Worm (Caenorhabditis elegans): ENCODE data around the gene idpb-3.

idpb-3 gene

DNA sequence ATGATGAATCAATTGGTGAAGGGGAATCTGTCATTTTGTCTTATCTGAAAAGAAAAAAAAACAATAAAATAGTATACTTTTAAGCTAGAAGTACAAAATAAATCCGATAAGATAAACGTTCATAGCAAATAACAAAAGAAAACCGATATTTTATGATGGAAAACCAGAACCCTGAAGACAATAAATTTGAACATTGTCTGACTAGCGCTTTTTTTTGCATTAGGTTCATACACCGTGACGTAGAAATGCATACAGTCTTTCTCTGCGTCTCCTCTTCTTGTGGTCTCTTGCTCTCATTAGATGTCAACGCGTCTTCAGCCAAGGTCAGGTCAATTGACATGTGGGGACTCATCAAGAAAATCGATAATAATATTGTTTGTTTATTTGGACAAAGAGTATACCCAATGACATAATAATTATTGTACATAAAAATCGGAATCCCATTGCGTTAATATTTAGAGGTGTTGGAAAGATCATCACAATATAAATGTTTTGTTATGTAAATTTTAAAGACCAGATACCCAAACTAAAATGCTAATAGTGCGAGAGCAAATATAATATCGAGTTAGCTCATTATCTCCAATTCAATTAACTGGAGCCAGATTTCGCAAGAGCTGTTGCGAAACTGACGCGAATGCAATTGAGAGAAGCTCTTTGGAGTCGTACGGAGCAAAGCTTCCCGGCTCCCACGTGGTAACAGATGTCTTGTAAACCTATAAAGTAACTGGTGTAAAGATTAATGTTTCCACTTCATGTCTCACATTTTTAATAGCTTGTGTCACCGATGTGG, 20.3 kb downstream of the idpb-3 start, which contains the start of gene dsh-2 (continued):
- TF ChIP-seq snpc-1.1 (tag; optimal IDR thresholded peaks at IDR 0.05; ENCODE audit: insufficient read depth) (no peak), snpc-4 (GFP tag; optimal IDR thresholded peaks at IDR 0.05) (no peak), snpc-4 (tag; optimal IDR thresholded peaks at IDR 0.05) (peak in 2 of 4 experiments; percentile 13 to 53), egrh-3 (GFP tag; IDR thresholded peaks at IDR 0.05) (no peak), hlh-12 (tag; optimal IDR thresholded peaks at IDR 0.05) (no peak), let-607 (tag; optimal IDR thresholded peaks at IDR 0.05) (no peak), ztf-22 (GFP tag; optimal IDR thresholded peaks at IDR 0.05) (no peak), lin-54 (GFP tag; optimal IDR thresholded peaks at IDR 0.05) (peak; percentile 40), K12H6.12 (tag; optimal IDR thresholded peaks at IDR 0.05) (no peak), atf-7 (tag; optimal IDR thresholded peaks at IDR 0.05) (no peak), somi-1 (GFP tag; optimal IDR thresholded peaks at IDR 0.05) (no peak), cebp-1 (GFP tag; IDR thresholded peaks at IDR 0.05) (peak; percentile 56; the same call in 1 of the 2 replicates), cebp-1 (tag; optimal IDR thresholded peaks at IDR 0.05) (peak; percentile 90), him-1 (tag; optimal IDR thresholded peaks at IDR 0.05) (peak; percentile 3), hlh-26 (GFP tag; conservative IDR thresholded peaks at IDR 0.05) (no peak), aptf-3 (GFP tag; IDR thresholded peaks at IDR 0.05) (no peak), dpff-1 (tag; optimal IDR thresholded peaks at IDR 0.05) (no peak), attf-6 (GFP tag; IDR thresholded peaks at IDR 0.05) (no peak), lag-1 (GFP tag; IDR thresholded peaks at IDR 0.05) (no peak), nhr-80 (tag; optimal IDR thresholded peaks at IDR 0.05) (peak; percentile 49), lin-40 (tag; optimal IDR thresholded peaks at IDR 0.05) (peak; percentile 33), ceh-27 (GFP tag; optimal IDR thresholded peaks at IDR 0.05) (peak; percentile 30), F57C9.4 (tag; optimal IDR thresholded peaks at IDR 0.05) (no peak), madf-6 (GFP tag; IDR thresholded peaks at IDR 0.05) (peak; percentile 55), attf-3 (GFP tag; conservative IDR thresholded peaks at IDR 0.05) (no peak), repo-1 (tag; optimal IDR thresholded peaks at IDR 0.05) (no peak), bed-1 (GFP tag; IDR thresholded peaks at IDR 0.05) (no peak), Y79H2A.3 (GFP tag; conservative IDR thresholded peaks at IDR 0.05) (no peak), gei-17 (GFP tag; optimal IDR thresholded peaks at IDR 0.05) (no peak), hmg-1.2 (GFP tag; IDR thresholded peaks at IDR 0.05) (peak; percentile 81), Y56A3A.18 (GFP tag; IDR thresholded peaks at IDR 0.05) (no peak), ccch-3 (GFP tag; optimal IDR thresholded peaks at IDR 0.05) (no peak), nhr-27 (tag; optimal IDR thresholded peaks at IDR 0.05) (no peak), nfya-1 (tag; optimal IDR thresholded peaks at IDR 0.05; ENCODE audit: borderline replicate concordance, insufficient read depth) (no peak), rcor-1 (GFP tag; IDR thresholded peaks at IDR 0.05) (no peak)

DNA sequence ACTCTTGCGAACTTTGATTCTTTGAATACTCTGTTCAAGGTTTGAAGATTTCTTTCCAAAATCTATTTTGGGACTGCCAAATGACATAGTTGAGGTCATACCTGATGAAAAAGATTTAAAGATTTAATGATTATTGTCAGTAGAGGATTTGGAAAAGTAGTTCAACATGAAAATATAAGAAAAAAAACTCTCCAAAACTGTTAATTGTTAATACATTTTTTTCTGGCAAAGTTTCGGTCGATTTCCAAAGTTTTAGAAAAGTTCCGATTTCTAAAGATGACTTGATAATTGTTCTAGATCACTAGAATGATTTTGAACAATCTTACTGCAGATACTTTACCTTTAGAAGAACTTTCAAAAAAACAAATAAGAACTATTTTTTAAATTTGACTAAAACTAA, 30.3 kb downstream of the idpb-3 start, which contains the start of gene C27A2.7:
C27A2.7 (minus strand) TSS at position 101 of the 400 bp plus-strand sequence.
- TF ChIP-seq Y79H2A.3 (GFP tag; conservative IDR thresholded peaks at IDR 0.05) = no peak
- TF ChIP-seq nhr-120 (GFP tag; IDR thresholded peaks at IDR 0.05) = no peak
- TF ChIP-seq unc-62 (GFP tag; optimal IDR thresholded peaks at IDR 0.05) = no peak
- TF ChIP-seq efl-1 (GFP tag; optimal IDR thresholded peaks at IDR 0.05) = no peak
- no peak for TF ChIP-seq aptf-2 (GFP tag; conservative IDR thresholded peaks at IDR 0.05)
- TF ChIP-seq Y95B8A.8 (GFP tag; IDR thresholded peaks at IDR 0.05) = no peak
- no peak for TF ChIP-seq lag-1 (GFP tag; IDR thresholded peaks at IDR 0.05)
